Fruit fly (Drosophila melanogaster): Measurements from ENCODE around the gene Nop56.

- TF ChIP-seq lilli (GFP tag; optimal IDR thresholded peaks at IDR 0.05): no peak
- TF ChIP-seq nerfin-2 (GFP tag; IDR thresholded peaks at IDR 0.05; ENCODE audit: partially characterized antibody): no peak
These were observed 26.9 kb downstream of the Nop56 start, which contains the start of gene CG13857 for dm6 chr3R:22394004-22394403.

All from whole organism, embryonic.